Fruit fly (Drosophila melanogaster) whole organism, adult: ENCODE results near the gene scramb2.

Source experiments
- CG11617 ChIP-seq: fragments of 200-800 bp; sonication (Bioruptor generic); optimal IDR thresholded peaks from 2 replicates; lab custom pipeline; 2017; ENCODE audit warnings: mild to moderate bottlenecking, missing biosample characterization, missing genetic modification reagents, missing genetic modification characterization
- CG14711 ChIP-seq: fragments of 200-800 bp; sonication (Bioruptor generic); optimal IDR thresholded peaks from 2 replicates; lab custom pipeline; 2018; ENCODE audit warnings: missing biosample characterization, mild to moderate bottlenecking, missing genetic modification characterization, moderate library complexity
- CG7101 ChIP-seq: fragments of 200-800 bp; sonication (Bioruptor generic); optimal IDR thresholded peaks from 2 replicates; lab custom pipeline; 2018; ENCODE audit warnings: missing biosample characterization, mild to moderate bottlenecking, missing genetic modification characterization, moderate library complexity
- Clk ChIP-seq: fragments of 200-800 bp; sonication (Bioruptor generic); optimal IDR thresholded peaks from 2 replicates; lab custom pipeline; 2017; ENCODE audit warnings: missing biosample characterization, missing genetic modification characterization
- Crg-1 ChIP-seq: fragments of 200-800 bp; sonication (Bioruptor generic); optimal IDR thresholded peaks from 2 replicates; lab custom pipeline; 2016; ENCODE audit warnings: missing biosample characterization, missing genetic modification characterization
- Hr96 ChIP-seq: fragments of 200-800 bp; sonication (Bioruptor generic); optimal IDR thresholded peaks from 2 replicates; lab custom pipeline; 2016; ENCODE audit warnings: missing biosample characterization, missing genetic modification characterization
- bab1 ChIP-seq: fragments of 200-800 bp; sonication (Bioruptor generic); optimal IDR thresholded peaks from 3 replicates; lab custom pipeline; 2019; ENCODE audit warnings: missing biosample characterization, mild to moderate bottlenecking, missing genetic modification characterization, moderate library complexity
- cic ChIP-seq: fragments of 200-800 bp; sonication (Bioruptor generic); optimal IDR thresholded peaks from 2 replicates; lab custom pipeline; 2017; ENCODE audit warnings: missing biosample characterization, mild to moderate bottlenecking, missing genetic modification characterization, moderate library complexity
- kay ChIP-seq: fragments of 200-800 bp; sonication (Bioruptor generic); peaks from one replicate; lab custom pipeline; 2016; ENCODE audit warnings: missing biosample characterization, missing genetic modification characterization, borderline replicate concordance
- pad ChIP-seq: fragments of 200-800 bp; sonication (Bioruptor generic); optimal IDR thresholded peaks from 3 replicates; lab custom pipeline; 2017; ENCODE audit warnings: missing biosample characterization, missing genetic modification characterization, mild to moderate bottlenecking, moderate library complexity, missing genetic modification reagents
- toe ChIP-seq: fragments of 200-800 bp; sonication (Bioruptor generic); optimal IDR thresholded peaks from 2 replicates; lab custom pipeline; 2016; ENCODE audit warnings: missing biosample characterization, missing genetic modification characterization

DNA sequence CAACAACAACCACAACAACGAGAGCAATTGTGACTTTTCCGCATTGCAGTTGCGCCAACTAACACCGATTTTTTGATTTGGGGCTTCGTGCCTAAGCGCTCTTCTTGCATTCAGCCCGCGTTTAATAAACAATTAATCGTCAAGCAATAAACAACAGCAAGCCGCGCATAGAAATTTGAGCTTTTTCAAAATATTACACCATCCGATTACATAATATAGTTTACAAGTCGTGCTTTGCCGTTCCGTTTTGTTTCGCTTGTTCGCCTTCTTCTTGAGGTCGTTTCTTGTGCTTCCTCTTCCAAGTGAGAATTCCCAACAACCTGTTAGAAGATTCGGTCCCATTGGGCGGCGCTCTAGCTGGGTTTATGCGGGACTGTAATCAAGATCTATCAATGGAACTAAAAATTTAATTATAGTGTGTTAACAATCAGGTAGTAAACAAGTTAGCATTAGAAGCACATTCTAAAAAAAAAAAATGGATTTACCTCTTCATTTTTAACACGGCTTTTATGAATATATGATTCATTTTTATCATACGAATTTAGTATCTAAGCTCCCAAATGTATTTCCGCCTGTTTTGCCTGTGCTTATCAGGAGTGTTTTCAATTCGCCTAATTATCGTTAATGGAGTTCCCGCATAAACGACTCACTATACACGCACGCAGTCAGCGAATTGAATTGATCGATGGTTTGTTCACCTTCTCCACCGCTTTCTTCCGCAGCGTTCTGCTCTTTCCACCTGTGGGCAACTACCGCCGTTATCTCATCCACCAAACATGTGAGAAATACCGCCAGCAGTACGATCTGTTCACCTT lies 10.6 kb downstream of the scramb2 start:
- TF ChIP-seq pad (GFP tag; lab: Kevin White, UChicago) (no peak), Crg-1 (GFP tag; lab: Kevin White, UChicago) (peak; percentile 43), Clk (peak; percentile 27), bab1 (GFP tag; lab: Kevin White, UChicago) (peak; percentile 77), CG7101 (peak; percentile 84), Hr96 (GFP tag; lab: Kevin White, UChicago) (peak; percentile 76), kay (GFP tag; lab: Kevin White, UChicago) (no peak), CG11617 (GFP tag; lab: Kevin White, UChicago) (peak; percentile 86), toe (GFP tag; lab: Kevin White, UChicago) (peak; percentile 83), cic (GFP tag; lab: Kevin White, UChicago) (peak; percentile 42), CG14711 (tag; lab: Kevin White, UChicago) (peak; percentile 79)
